Fruit fly (Drosophila melanogaster): ENCODE measurements around the gene Spp.

Spp gene

dm6 chr2L:549637-550036, 5.2 kb upstream of the Spp start (continued):
- TF ChIP-seq slou (GFP tag; optimal IDR thresholded peaks at IDR 0.05) (no peak), grau (tag; optimal IDR thresholded peaks at IDR 0.05) (no peak), Sry-δ (GFP tag; optimal IDR thresholded peaks at IDR 0.05) (no peak), CG10274 (GFP tag; optimal IDR thresholded peaks at IDR 0.05) (no peak), CG17802 (tag; optimal IDR thresholded peaks at IDR 0.05) (no peak), CG11723 (GFP tag; optimal IDR thresholded peaks at IDR 0.05) (no peak), CG13296 (GFP tag; optimal IDR thresholded peaks at IDR 0.05) (no peak), zen (tag; optimal IDR thresholded peaks at IDR 0.05) (no peak), Ets65A (GFP tag) (no peak), Ptx1 (GFP tag; IDR thresholded peaks at IDR 0.05) (0 out of 2 replicates have a peak, but pooled peaks have one; percentile 15), Hmx (GFP tag; optimal IDR thresholded peaks at IDR 0.05) (no peak), Ada2b (GFP tag; IDR thresholded peaks at IDR 0.05) (no peak), schlank (tag; optimal IDR thresholded peaks at IDR 0.05) (no peak), CG12155 (GFP tag; optimal IDR thresholded peaks at IDR 0.05) (no peak), CG14860 (GFP tag; IDR thresholded peaks at IDR 0.05; ENCODE audit: partially characterized antibody) (peak; percentile 73), CG4707 (GFP tag; optimal IDR thresholded peaks at IDR 0.05) (no peak), CG17361 (GFP tag; IDR thresholded peaks at IDR 0.05) (no peak), HLHmδ (GFP tag; optimal IDR thresholded peaks at IDR 0.05) (no peak), sd (tag; optimal IDR thresholded peaks at IDR 0.05) (no peak), Camta (GFP tag; optimal IDR thresholded peaks at IDR 0.05) (no peak), CG1603 (tag; optimal IDR thresholded peaks at IDR 0.05) (no peak), CG6254 (GFP tag; optimal IDR thresholded peaks at IDR 0.05) (no peak), onecut (GFP tag; IDR thresholded peaks at IDR 0.05) (no peak), Fer3 (tag; optimal IDR thresholded peaks at IDR 0.05) (no peak), gem (tag; optimal IDR thresholded peaks at IDR 0.05) (no peak), CG6791 (GFP tag; IDR thresholded peaks at IDR 0.05; ENCODE audit: partially characterized antibody) (peak; percentile 74), Elba2 (GFP tag; optimal IDR thresholded peaks at IDR 0.05) (no peak), ase (GFP tag; IDR thresholded peaks at IDR 0.05) (no peak), ken (GFP tag; IDR thresholded peaks at IDR 0.05) (no peak), sug (tag; optimal IDR thresholded peaks at IDR 0.05) (no peak), CG7372 (GFP tag; IDR thresholded peaks at IDR 0.05) (no peak), Pdp1 (GFP tag; optimal IDR thresholded peaks at IDR 0.05) (no peak), CG6272 (GFP tag; IDR thresholded peaks at IDR 0.05) (no peak), HmgD (GFP tag; optimal IDR thresholded peaks at IDR 0.05) (no peak), Atf6 (GFP tag; IDR thresholded peaks at IDR 0.05) (no peak), pan (optimal IDR thresholded peaks at IDR 0.05) (no peak), pan (GFP tag; optimal IDR thresholded peaks at IDR 0.05 in 1 of 2, IDR thresholded peaks at IDR 0.05 in 1 of 2) (peak in 1 of 2 experiments; percentile 17), slp2 (GFP tag; optimal IDR thresholded peaks at IDR 0.05) (no peak), CG10565 (GFP tag; optimal IDR thresholded peaks at IDR 0.05) (no peak), Scr (GFP tag; IDR thresholded peaks at IDR 0.05; ENCODE audit: partially characterized antibody) (0 out of 2 replicates have a peak, but pooled peaks have one; percentile 31), sqz (GFP tag; optimal IDR thresholded peaks at IDR 0.05) (no peak), Dek (tag; optimal IDR thresholded peaks at IDR 0.05) (no peak), D (optimal IDR thresholded peaks at IDR 0.05) (no peak), D (GFP tag; optimal IDR thresholded peaks at IDR 0.05) (no peak), Lhr (GFP tag; optimal IDR thresholded peaks at IDR 0.05) (no peak), CG2889 (GFP tag; IDR thresholded peaks at IDR 0.05) (no peak), CG34376 (GFP tag; optimal IDR thresholded peaks at IDR 0.05) (no peak), Ravus (GFP tag; IDR thresholded peaks at IDR 0.05) (no peak), tll (GFP tag; optimal IDR thresholded peaks at IDR 0.05) (no peak), crol (GFP tag; IDR thresholded peaks at IDR 0.05) (no peak), CG12659 (GFP tag; optimal IDR thresholded peaks at IDR 0.05) (no peak), CG10959 (GFP tag; IDR thresholded peaks at IDR 0.05) (no peak)

Data from whole organism, embryonic.